Fruit fly (Drosophila melanogaster): ENCODE measurements around the gene CG3982.

The CG3982 gene

DNA sequence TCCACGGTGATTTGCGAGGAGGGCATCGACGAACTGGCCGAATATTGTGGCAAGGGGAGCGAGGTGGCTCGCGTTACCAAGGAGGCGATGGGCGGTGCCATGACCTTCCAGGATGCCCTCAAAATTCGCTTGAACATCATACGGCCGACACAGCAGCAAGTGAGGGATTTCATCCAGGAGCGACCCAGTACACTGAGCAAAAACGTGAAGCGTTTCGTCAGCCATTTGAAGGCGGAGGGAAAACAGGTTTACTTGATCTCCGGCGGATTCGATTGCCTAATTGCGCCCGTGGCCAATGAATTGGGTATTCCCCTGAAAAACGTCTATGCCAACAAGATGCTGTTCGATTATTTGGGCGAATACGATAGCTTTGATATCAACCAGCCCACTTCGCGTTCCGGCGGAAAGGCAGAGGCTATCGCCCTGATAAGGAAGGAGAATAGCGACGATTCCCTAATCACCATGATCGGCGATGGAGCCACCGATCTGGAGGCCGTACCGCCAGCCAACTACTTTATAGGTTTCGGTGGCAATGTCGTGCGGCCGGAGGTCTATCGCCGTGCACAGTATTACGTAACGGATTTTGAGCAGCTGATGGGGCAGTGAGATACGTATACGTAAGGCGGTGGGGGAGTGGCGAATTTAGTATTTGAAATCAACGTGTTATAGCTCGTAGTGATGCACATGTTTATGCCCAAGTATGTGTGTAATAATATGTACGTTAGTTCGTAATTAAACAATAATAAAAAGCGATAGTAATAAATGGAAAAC lies 6.8 kb upstream of the CG3982 start:
- no peak for TF ChIP-seq CG17801 (GFP tag; optimal IDR thresholded peaks at IDR 0.05; ENCODE audit: partially characterized antibody)

DNA sequence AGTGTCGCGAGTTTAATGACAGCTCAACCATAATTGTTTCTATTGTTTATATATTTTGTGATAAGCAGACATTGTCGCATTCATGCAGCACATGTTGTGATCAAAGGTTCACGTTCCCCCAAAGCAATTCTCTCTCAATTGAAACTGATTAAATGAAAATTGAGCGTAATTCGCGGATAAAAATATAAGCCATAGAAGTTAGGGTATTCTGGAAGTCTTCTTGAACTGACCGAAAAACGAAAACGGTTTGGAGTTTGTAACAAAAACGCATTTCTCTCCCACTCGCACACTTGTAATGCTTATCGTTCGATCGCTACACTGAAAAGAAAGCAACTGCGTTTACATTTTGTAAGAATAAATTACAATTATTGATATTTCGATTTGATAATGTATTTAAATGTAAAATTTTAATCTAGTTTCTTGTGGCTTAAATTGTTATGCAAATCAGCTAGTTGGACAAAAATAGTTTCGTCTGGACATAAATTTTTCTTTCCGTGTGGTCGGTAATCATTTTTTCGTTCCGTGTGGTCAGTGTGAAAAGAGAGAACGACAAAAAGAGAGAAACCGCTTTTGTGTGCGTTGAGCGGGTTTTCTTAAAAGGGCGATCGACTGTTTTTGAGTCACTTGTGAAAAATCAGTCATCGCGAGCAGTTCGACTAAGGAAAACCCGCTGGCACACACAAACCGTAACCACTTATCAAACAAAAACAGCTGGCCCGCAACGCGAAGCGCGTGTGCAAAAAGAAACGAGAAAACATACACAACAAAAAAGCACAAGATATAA lies 5.6 kb upstream of the CG3982 start, which contains the start of gene aay:
TSS of gene aay (plus strand) at position 618 of the 784 bp plus-strand sequence.
- TF ChIP-seq CG17801 (GFP tag; optimal IDR thresholded peaks at IDR 0.05; ENCODE audit: partially characterized antibody): peak; percentile 100

DNA sequence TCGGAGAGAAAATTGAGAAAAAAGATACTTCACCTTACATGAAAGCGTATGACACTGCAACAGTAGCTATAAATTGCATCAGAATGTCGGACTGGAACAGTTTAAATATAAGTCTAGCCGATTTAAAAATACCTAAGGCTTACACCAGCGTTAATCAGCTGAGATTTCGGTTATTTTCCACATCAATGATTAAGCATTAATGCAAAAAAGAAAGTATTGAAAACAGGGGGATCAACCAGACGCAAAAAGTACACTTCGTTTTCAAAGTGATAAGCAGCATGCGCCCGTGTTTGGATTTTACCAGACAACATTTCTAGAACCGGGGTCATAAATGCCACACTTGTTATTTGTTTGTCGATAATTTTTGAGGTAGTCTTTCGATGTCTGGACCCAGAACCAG lies 4.9 kb upstream of the CG3982 start:
- no peak for TF ChIP-seq CG17801 (GFP tag; optimal IDR thresholded peaks at IDR 0.05; ENCODE audit: partially characterized antibody)

DNA sequence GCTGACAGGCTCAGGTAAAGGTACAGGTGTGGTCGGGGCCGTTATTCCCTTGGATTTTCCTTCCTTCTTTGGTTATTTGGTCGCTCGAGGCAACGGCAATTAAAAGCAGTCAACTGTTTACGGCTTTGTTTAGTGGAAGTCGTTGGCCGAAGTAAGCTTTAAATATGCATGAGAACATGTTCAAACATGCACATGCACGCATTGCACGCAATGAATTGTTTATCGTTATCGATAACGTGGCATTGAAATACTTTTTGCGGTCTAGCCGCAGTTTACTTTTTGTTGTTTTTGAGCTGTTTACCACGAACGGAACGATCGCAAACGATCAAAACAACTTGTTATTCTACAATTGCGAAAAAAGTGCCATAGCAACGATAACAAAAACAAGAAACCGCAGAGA lies 4.4 kb upstream of the CG3982 start:
- TF ChIP-seq CG17801 (GFP tag; optimal IDR thresholded peaks at IDR 0.05; ENCODE audit: partially characterized antibody): no peak

DNA sequence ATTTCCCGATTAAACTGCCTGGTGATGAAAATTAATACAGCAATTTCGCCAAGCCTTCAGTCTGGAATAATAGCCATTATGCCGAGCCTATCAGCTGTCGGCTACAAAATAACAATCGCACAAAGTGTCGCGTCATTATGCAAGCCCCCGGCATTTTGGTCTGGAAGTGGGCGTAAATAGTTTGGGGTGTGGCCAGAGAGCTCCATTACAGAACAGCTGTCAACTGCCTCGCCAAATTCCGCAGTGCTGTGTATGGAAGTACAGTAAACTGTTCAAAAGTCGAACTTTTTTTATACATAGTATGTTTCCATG lies 3.6 kb upstream of the CG3982 start:
- no peak for TF ChIP-seq CG17801 (GFP tag; optimal IDR thresholded peaks at IDR 0.05; ENCODE audit: partially characterized antibody)

DNA sequence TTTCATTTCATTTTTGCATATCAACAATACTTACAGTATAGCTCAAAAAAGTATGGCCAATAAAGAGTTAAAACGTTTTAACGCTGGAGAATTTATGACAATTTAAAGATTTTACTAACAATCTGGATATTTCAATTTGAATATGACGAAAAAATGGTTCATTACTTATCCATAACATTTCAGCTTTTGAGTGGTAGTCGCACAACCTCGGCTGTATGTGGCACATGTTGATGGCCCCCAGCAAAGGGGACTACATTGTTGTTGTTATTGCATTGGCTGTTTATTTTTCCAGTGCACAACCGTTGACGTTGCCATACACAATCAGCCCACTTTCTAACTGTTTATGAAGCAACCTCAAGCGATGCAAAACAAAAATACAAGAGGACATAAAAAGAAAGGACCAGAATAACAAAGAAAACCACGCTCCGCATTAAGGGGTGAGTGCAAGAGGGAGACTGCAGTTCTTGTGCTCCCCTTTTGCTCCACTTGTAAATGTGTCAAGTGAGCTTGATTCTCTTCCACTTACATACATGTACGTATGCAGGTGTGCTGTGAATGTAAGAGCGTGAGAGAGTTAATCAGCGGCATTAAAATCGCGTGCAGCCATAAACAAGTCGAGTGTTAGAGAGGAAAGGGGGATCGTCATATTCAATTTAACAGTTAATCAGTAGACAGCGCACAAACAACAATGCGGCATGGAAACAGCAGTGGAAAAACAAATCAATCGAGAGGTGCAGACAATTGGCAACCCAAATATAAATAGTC lies 3.0 kb upstream of the CG3982 start:
- TF ChIP-seq CG17801 (GFP tag; optimal IDR thresholded peaks at IDR 0.05; ENCODE audit: partially characterized antibody): peak; percentile 98

DNA sequence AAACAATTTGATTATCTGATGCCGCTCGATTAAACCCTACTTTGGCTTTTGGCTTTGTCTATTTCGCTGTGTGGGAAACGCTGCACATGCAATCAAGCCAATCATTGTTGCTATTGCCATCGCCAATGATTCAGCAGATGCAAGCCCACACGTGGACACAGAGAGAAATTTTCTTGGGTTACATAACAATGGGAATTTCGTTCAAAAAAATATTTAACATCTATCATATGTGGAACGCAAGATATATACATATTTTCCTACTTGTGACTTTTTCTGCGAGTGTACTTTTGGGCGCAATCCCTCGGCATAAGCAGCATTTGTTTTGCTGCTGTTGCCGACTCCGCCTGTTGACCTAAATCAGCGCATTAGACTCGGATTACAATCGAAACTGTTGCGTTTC lies 2.1 kb upstream of the CG3982 start:
- peak; percentile 38 for TF ChIP-seq CG17801 (GFP tag; optimal IDR thresholded peaks at IDR 0.05; ENCODE audit: partially characterized antibody)

DNA sequence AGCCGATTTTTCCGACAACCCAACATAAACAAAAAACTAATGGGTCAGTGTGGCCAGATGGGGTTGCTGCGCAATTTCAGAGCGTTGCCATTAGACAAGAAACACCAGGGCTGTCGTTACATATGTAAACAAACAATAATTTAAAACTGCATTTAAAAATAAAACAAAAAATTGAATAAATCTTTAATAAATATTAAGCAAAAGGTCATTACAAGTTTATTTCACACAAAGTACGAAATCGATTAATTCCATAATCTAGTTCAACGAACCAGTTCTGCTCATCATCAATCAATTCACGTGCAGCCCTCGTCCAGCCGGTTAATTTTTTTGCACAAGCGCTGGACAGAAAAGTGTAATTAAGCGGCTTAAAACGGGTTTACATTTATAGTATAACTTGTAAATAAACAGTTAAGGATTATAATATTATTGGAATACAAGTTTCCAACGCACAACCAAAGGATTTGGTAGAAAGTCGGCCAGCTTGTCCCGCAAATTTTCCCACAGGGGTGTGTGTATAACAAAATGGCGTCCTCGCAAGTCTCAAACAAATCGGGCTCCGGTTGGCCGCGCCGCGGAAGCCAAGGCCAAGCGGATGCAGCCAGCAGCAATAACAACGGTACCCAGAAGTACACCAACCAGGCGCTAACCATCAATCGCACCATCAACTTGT lies 6.3 kb downstream of the CG3982 start, which contains the start of the genes CG4022 and Cpsf5:
TSS of gene CG4022 (minus strand) at position 79 of the 670 bp plus-strand sequence.
TSS of gene Cpsf5 (plus strand) at position 285 of the 670 bp plus-strand sequence.
- TF ChIP-seq CG17801 (GFP tag; optimal IDR thresholded peaks at IDR 0.05; ENCODE audit: partially characterized antibody): peak; percentile 81

DNA sequence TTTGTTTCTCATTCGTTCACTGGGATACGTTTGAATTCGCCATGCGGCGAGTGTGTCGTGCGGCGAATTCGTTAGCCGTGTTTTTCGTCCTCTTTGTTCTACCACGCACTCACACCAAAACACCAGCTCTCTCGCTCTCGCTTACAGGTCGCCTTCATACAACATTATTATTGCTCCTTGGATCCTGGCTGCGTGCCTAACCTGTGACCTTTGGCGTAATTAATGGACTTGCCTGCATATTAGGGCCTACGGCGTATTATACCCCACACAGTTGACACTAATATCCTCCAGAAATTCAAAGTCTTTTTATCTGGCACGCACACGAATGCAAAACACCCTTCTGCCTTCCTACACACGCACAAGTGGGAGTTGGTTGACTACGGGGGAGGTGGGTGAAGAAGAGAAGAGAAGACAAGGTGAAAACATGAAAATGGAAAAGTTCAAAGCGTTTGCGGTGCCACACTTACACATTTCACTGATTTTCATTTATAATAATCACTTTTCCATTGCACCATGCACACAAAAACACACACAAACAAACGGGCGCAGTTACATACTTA lies 7.1 kb downstream of the CG3982 start:
- no peak for TF ChIP-seq CG17801 (GFP tag; optimal IDR thresholded peaks at IDR 0.05; ENCODE audit: partially characterized antibody)

DNA sequence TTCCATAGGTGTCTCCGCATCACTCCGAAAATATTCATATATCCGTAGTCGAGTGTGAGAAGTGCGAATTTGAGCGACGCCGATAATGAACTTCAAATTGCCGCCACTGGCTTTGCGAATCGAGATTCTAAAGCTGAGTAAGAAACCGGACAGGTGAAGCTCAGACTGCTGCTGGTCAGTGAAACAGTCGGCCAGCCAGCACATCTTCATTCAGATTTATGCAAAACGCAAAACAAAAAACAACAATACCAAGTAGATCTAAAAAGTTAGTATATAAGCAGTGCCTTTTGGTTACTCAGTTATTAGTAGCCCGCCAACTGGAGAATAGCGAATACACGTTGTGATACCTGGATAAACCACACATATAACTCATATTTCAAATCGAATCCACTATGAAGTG lies 12.7 kb downstream of the CG3982 start, which contains the start of gene Cpr67B:
TSS of gene Cpr67B (plus strand) at position 301 of the 400 bp plus-strand sequence.
- no peak for TF ChIP-seq CG17801 (GFP tag; optimal IDR thresholded peaks at IDR 0.05; ENCODE audit: partially characterized antibody)

DNA sequence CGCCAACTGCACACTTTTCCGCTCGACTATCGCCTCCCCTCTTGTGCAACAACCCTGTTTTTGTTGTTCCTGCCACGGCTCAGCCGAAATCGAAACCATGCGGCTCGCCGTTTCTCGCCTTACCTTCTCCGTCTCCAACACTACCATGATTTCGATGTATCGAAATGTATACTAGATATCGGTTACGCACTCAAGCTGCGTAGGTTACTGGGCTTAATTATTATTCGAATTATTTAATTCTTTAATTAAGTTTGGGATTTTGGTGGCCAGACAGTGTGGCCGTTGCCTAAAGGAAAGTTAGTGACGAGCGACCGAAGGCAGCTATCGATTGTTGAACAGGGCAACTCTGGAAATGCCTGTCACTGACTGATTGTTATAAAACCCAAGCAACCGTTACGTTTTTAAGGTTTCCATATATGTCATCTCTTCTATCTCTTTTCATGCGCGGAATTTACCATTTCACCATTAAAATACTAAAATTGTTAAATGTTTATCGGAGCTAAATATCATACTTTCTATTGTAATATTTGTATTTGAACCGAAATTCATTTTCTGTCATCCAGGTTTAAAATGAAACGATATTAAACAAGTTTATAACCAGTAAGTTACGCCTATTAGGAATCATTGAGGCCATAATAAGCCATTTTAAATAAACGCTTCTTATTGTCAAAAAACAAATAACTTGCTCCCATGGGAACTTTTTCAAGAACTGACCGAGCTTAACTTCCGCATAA lies 14.9 kb downstream of the CG3982 start, which contains the start of gene eIF4E1:
TSS of gene eIF4E1 (minus strand) at position 304 of the 734 bp plus-strand sequence.
- TF ChIP-seq CG17801 (GFP tag; optimal IDR thresholded peaks at IDR 0.05; ENCODE audit: partially characterized antibody): no peak

DNA sequence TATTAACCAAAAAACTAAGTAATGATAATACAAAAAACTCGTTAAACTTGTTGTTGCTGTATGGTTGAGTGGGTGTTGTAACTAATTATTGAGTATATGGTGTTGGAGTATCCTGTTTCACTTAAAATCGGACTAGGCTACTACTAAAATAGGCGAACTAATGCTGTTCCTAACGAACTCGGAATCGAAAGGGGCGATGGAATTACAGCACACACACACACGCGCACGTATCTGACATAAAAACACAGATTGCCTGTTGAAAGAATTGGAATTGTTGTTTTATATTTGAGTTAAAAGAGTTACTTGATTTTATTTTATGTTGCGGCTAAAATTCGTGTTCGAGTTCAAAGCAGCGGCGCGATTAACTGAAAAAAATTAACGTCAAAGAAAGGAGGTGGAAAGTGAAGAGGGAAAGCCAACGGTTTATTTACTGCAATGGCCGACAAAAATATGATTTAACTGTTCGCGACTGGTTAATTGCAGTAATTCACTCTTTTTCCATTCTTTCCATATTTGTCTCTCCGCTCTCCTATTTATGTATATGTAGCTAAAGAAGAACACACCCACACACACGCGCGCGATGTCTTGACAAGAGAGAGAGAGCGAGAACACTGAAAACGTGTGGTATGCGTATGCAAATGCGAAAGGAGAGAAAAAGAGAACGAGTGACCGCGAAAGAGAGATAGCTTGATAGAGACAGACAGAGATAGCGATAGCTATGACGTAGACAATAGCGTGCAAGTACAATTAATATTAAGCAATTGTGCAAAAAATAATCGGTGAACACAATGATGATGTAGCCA lies 15.6 kb downstream of the CG3982 start:
- no peak for TF ChIP-seq CG17801 (GFP tag; optimal IDR thresholded peaks at IDR 0.05; ENCODE audit: partially characterized antibody)

All from ovary, adult (tissue).